Fruit fly (Drosophila melanogaster) whole organism, wandering third instar larva: ENCODE measurements around the gene CG11583.

Experiments used
- Abd-B ChIP-seq: fragments of >200 bp; optimal IDR thresholded peaks from 2 replicates; lab custom pipeline; 2017; ENCODE audit warnings: missing biosample characterization, missing genetic modification characterization
- CG32264 ChIP-seq: fragments of 200-800 bp; sonication (Bioruptor generic); optimal IDR thresholded peaks from 2 replicates; lab custom pipeline; 2016; ENCODE audit warnings: missing biosample characterization, missing genetic modification characterization
- CG9705 ChIP-seq: fragments of 200-800 bp; sonication (Bioruptor generic); optimal IDR thresholded peaks from 2 replicates; lab custom pipeline; 2018; ENCODE audit warnings: missing biosample characterization, mild to moderate bottlenecking, missing genetic modification characterization
- CrebA ChIP-seq: fragments of 200-800 bp; sonication (Bioruptor generic); optimal IDR thresholded peaks from 2 replicates; lab custom pipeline; 2016; ENCODE audit warnings: missing biosample characterization, mild to moderate bottlenecking, missing genetic modification characterization, borderline replicate concordance
- Dfd ChIP-seq: fragments of >200 bp; optimal IDR thresholded peaks from 2 replicates; lab custom pipeline; 2017; ENCODE audit warnings: missing biosample characterization, missing genetic modification characterization
- Dif ChIP-seq: fragments of 200-275, 200-300 bp; sonication (Bioruptor generic); optimal IDR thresholded peaks from 2 replicates; lab custom pipeline; 2018; ENCODE audit warnings: missing biosample characterization, missing genetic modification characterization; ENCODE audit not compliant: partially characterized antibody
- GATAd ChIP-seq: sonication (Bioruptor generic); optimal IDR thresholded peaks from 2 replicates; lab custom pipeline; 2016; ENCODE audit warnings: missing biosample characterization, missing genetic modification characterization
- HLH106 ChIP-seq: fragments of 200-800 bp; optimal IDR thresholded peaks from 3 replicates; lab custom pipeline; 2019; ENCODE audit warnings: missing biosample characterization, mild to moderate bottlenecking, missing genetic modification characterization, moderate library complexity
- Hnf4 ChIP-seq: fragments of 200-800 bp; sonication (Bioruptor generic); optimal IDR thresholded peaks from 2 replicates; lab custom pipeline; 2016; ENCODE audit warnings: missing biosample characterization, mild to moderate bottlenecking, missing genetic modification characterization
- Hr78 ChIP-seq: fragments of >200 bp; optimal IDR thresholded peaks from 2 replicates; lab custom pipeline; 2017; ENCODE audit warnings: missing biosample characterization, missing genetic modification characterization
- Hr83 ChIP-seq: fragments of 200-300 bp; sonication (Bioruptor generic); optimal IDR thresholded peaks from 2 replicates; lab custom pipeline; 2016; ENCODE audit warnings: missing biosample characterization, mild to moderate bottlenecking, missing genetic modification characterization, moderate library complexity; ENCODE audit not compliant: poor library complexity, severe bottlenecking
- Jra ChIP-seq: sonication (Bioruptor generic); optimal IDR thresholded peaks from 2 replicates; lab custom pipeline; 2016; ENCODE audit warnings: missing biosample characterization, missing genetic modification characterization
- Mio ChIP-seq: sonication (Bioruptor generic); optimal IDR thresholded peaks from 2 replicates; lab custom pipeline; 2016; ENCODE audit warnings: missing biosample characterization, missing genetic modification characterization
- Myc ChIP-seq: fragments of >200 bp; optimal IDR thresholded peaks from 2 replicates; lab custom pipeline; 2017
- N ChIP-seq: fragments of >200 bp; optimal IDR thresholded peaks from 2 replicates; lab custom pipeline; 2018; ENCODE audit warnings: missing biosample characterization, missing external identifiers, missing genetic modification characterization
- OdsH ChIP-seq: fragments of 200-800 bp; sonication (Bioruptor generic); optimal IDR thresholded peaks from 2 replicates; lab custom pipeline; 2016; ENCODE audit warnings: missing biosample characterization, mild to moderate bottlenecking, missing genetic modification characterization
- Rel ChIP-seq, 2 experiments: fragments of 200-800 bp; sonication (Bioruptor generic) in 1 of 2; optimal IDR thresholded peaks; 2 replicates in 1 of 2; 3 replicates in 1 of 2; lab custom pipeline; 2016 to 2019; ENCODE audit warnings: mild to moderate bottlenecking in 2 of 2, missing biosample characterization in 2 of 2, missing genetic modification characterization in 2 of 2, moderate library complexity in 1 of 2
- Sp1 ChIP-seq: fragments of 200-800 bp; sonication (Bioruptor generic); optimal IDR thresholded peaks from 3 replicates; lab custom pipeline; 2019; ENCODE audit warnings: missing biosample characterization, mild to moderate bottlenecking, missing genetic modification characterization, moderate library complexity
- Vsx2 ChIP-seq: fragments of 200-300, 225-300 bp; sonication (Bioruptor generic); optimal IDR thresholded peaks from 2 replicates; lab custom pipeline; 2018; ENCODE audit warnings: missing biosample characterization, missing genetic modification characterization; ENCODE audit not compliant: partially characterized antibody
- br ChIP-seq: fragments of 200-800 bp; sonication (Bioruptor generic); optimal IDR thresholded peaks from 2 replicates; lab custom pipeline; 2016; ENCODE audit warnings: missing biosample characterization, missing genetic modification characterization
- brk ChIP-seq: fragments of 200-800 bp; sonication (Bioruptor generic); optimal IDR thresholded peaks from 2 replicates; lab custom pipeline; 2016; ENCODE audit warnings: missing biosample characterization, mild to moderate bottlenecking, missing genetic modification characterization
- dl ChIP-seq, 2 experiments: fragments of 175-275, 200-275 bp in 1 of 2; fragments of 200-275 bp in 1 of 2; sonication (Bioruptor generic); optimal IDR thresholded peaks; lab custom pipeline; 2018; ENCODE audit warnings: mild to moderate bottlenecking in 2 of 2, missing biosample characterization in 2 of 2, missing genetic modification characterization in 2 of 2, moderate library complexity in 2 of 2; ENCODE audit not compliant: partially characterized antibody in 2 of 2, insufficient read depth in 1 of 2
- dmrt93B ChIP-seq: fragments of 200-800 bp; sonication (Bioruptor generic); optimal IDR thresholded peaks from 2 replicates; lab custom pipeline; 2018; ENCODE audit warnings: missing biosample characterization, mild to moderate bottlenecking, missing genetic modification characterization
- dsf ChIP-seq: sonication (Bioruptor generic); optimal IDR thresholded peaks from 2 replicates; lab custom pipeline; 2016; ENCODE audit warnings: missing biosample characterization, missing genetic modification characterization, borderline replicate concordance
- ey ChIP-seq: fragments of 200-800 bp; sonication (Bioruptor generic); optimal IDR thresholded peaks from 2 replicates; lab custom pipeline; 2016; ENCODE audit warnings: missing biosample characterization, missing genetic modification characterization
- foxo ChIP-seq, 2 experiments: fragments of 200-800 bp; sonication (Bioruptor generic); optimal IDR thresholded peaks; 2 replicates in 1 of 2; 3 replicates in 1 of 2; lab custom pipeline; 2016 to 2017; ENCODE audit warnings: missing biosample characterization in 2 of 2, missing genetic modification characterization in 2 of 2
- fru ChIP-seq: fragments of 200-800 bp; sonication (Bioruptor generic); optimal IDR thresholded peaks from 3 replicates; lab custom pipeline; 2016; ENCODE audit warnings: missing biosample characterization, mild to moderate bottlenecking, missing genetic modification characterization
- h ChIP-seq: fragments of 200-800 bp; sonication (Bioruptor generic); optimal IDR thresholded peaks from 3 replicates; lab custom pipeline; 2016; ENCODE audit warnings: missing biosample characterization, mild to moderate bottlenecking, missing genetic modification characterization
- jim ChIP-seq: fragments of 175-275, 200-325 bp; sonication (Bioruptor generic); optimal IDR thresholded peaks from 2 replicates; lab custom pipeline; 2016; ENCODE audit warnings: missing biosample characterization, mild to moderate bottlenecking, missing genetic modification characterization
- lola ChIP-seq: fragments of >200 bp; optimal IDR thresholded peaks from 2 replicates; lab custom pipeline; 2017; ENCODE audit warnings: missing biosample characterization, missing genetic modification characterization
- pan ChIP-seq: fragments of >200 bp; optimal IDR thresholded peaks from 2 replicates; lab custom pipeline; 2017
- psq ChIP-seq: fragments of 200-800 bp; sonication (Bioruptor generic); optimal IDR thresholded peaks from 3 replicates; lab custom pipeline; 2017; ENCODE audit warnings: missing biosample characterization, mild to moderate bottlenecking, missing genetic modification characterization, moderate library complexity
- rgr ChIP-seq: fragments of 200-800 bp; sonication (Bioruptor generic); optimal IDR thresholded peaks from 3 replicates; lab custom pipeline; 2016; ENCODE audit warnings: missing biosample characterization, mild to moderate bottlenecking, missing genetic modification characterization
- sage ChIP-seq: fragments of 200-800 bp; sonication (Bioruptor generic); optimal IDR thresholded peaks from 2 replicates; lab custom pipeline; 2016; ENCODE audit warnings: missing biosample characterization, mild to moderate bottlenecking, missing genetic modification characterization
- sv ChIP-seq: fragments of 200-800 bp; sonication (Bioruptor generic); optimal IDR thresholded peaks from 3 replicates; lab custom pipeline; 2016; ENCODE audit warnings: missing biosample characterization, missing genetic modification characterization
- tai ChIP-seq: sonication (Bioruptor generic); optimal IDR thresholded peaks from 2 replicates; lab custom pipeline; 2016; ENCODE audit warnings: missing biosample characterization, missing genetic modification characterization
- usp ChIP-seq: fragments of >200 bp; optimal IDR thresholded peaks from 2 replicates; lab custom pipeline; 2017; ENCODE audit warnings: missing biosample characterization, missing genetic modification characterization
- woc ChIP-seq: sonication (Bioruptor generic); optimal IDR thresholded peaks from 2 replicates; lab custom pipeline; 2016; ENCODE audit warnings: missing biosample characterization, mild to moderate bottlenecking, missing genetic modification characterization

CG11583 gene

DNA sequence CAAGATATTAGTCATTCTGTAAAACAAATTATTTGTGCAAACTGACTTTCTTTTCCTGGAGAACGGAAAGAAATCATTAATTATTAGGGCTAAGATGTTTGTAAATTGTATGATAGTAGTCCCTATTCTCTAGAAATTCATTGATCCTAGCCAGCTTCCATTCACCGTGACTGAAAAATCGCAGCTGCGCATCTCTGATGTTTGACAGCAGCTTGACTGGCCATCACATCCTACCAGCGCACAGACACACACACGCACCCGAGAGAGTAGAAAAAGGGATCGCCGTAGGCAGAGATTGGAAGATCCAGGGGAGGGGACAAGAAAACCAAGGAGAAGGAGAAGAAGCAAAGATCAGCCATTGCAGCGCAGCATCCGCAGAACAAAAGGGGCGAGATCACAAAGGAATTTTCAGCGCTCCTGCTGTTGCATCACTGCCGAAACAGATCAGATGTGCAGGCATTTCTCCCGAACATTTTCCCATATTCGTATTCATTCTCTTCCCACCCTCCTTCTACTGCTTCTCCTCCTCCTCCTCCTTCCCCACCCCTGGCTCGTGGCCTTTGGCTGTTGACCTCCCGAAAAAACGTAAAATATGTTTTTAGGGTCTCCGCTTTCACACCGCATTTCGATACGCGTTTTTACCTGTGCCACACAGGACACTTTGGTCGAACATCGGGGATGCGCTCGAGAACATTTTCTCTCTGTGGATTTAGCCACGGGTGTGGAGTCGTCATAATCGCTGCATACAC, 29.6 kb downstream of the CG11583 start:
- TF ChIP-seq Sp1 (GFP tag; lab: Kevin White, UChicago) (peak; percentile 18), CG32264 (GFP tag; lab: Kevin White, UChicago) (no peak), sv (no peak), sage (GFP tag; lab: Kevin White, UChicago) (no peak), GATAd (no peak), jim (GFP tag; lab: Kevin White, UChicago) (no peak), N (GFP tag; lab: Kevin White, UChicago) (no peak), ey (GFP tag; lab: Kevin White, UChicago) (peak; percentile 30), Mio (no peak), Hr78 (GFP tag; lab: Kevin White, UChicago) (no peak), CG9705 (no peak), Dfd (GFP tag; lab: Kevin White, UChicago) (no peak), HLH106 (tag; lab: Kevin White, UChicago) (no peak), lola (no peak), usp (GFP tag; lab: Kevin White, UChicago) (no peak), dmrt93B (no peak), foxo (GFP tag; optimal IDR thresholded peaks at IDR 0.05; lab: Kevin White, UChicago) (peak in 1 of 2 experiments; percentile 28), Hr83 (GFP tag; lab: Kevin White, UChicago) (no peak), dl (GFP tag; optimal IDR thresholded peaks at IDR 0.05; lab: Kevin White, UChicago; ENCODE audit: insufficient read depth in 1 of 2, partially characterized antibody in 2 of 2) (no peak), h (peak; percentile 23), Vsx2 (GFP tag; lab: Kevin White, UChicago) (no peak), brk (GFP tag; lab: Kevin White, UChicago) (no peak), Jra (GFP tag; lab: Kevin White, UChicago) (no peak), OdsH (no peak), Myc (peak; percentile 28), rgr (GFP tag; lab: Kevin White, UChicago) (peak; percentile 32), woc (GFP tag; lab: Kevin White, UChicago) (peak; percentile 45), Rel (GFP tag; optimal IDR thresholded peaks at IDR 0.05; lab: Kevin White, UChicago) (no peak), Rel (tag; optimal IDR thresholded peaks at IDR 0.05; lab: Kevin White, UChicago) (no peak), Hnf4 (no peak), CrebA (GFP tag; lab: Kevin White, UChicago) (no peak), psq (GFP tag; lab: Kevin White, UChicago) (peak; percentile 84), pan (lab: Kevin White, UChicago) (no peak), Abd-B (no peak), tai (GFP tag; lab: Kevin White, UChicago) (no peak), dsf (GFP tag; lab: Kevin White, UChicago) (no peak), br (GFP tag; lab: Kevin White, UChicago) (no peak), Dif (GFP tag; lab: Kevin White, UChicago) (no peak), fru (GFP tag; lab: Kevin White, UChicago) (peak; percentile 46)
- TF ChIP-seq, all 38 proteins: peak for 9

dm6 chr3L:4252121-4252861, 30.3 kb downstream of the CG11583 start:
- TF ChIP-seq foxo (GFP tag; optimal IDR thresholded peaks at IDR 0.05; lab: Kevin White, UChicago) (no peak), CG32264 (GFP tag; lab: Kevin White, UChicago) (no peak), tai (GFP tag; lab: Kevin White, UChicago) (no peak), Dif (GFP tag; lab: Kevin White, UChicago) (peak; percentile 32), HLH106 (tag; lab: Kevin White, UChicago) (no peak), br (GFP tag; lab: Kevin White, UChicago) (no peak), dsf (GFP tag; lab: Kevin White, UChicago) (no peak), Sp1 (GFP tag; lab: Kevin White, UChicago) (no peak), OdsH (no peak), Mio (no peak), Myc (peak; percentile 50), Hr83 (GFP tag; lab: Kevin White, UChicago) (no peak), psq (GFP tag; lab: Kevin White, UChicago) (peak; percentile 89), pan (lab: Kevin White, UChicago) (no peak), rgr (GFP tag; lab: Kevin White, UChicago) (no peak), Hnf4 (no peak), sv (no peak), Dfd (GFP tag; lab: Kevin White, UChicago) (no peak), jim (GFP tag; lab: Kevin White, UChicago) (no peak), usp (GFP tag; lab: Kevin White, UChicago) (no peak), ey (GFP tag; lab: Kevin White, UChicago) (no peak), lola (no peak), dl (GFP tag; optimal IDR thresholded peaks at IDR 0.05; lab: Kevin White, UChicago; ENCODE audit: insufficient read depth in 1 of 2, partially characterized antibody in 2 of 2) (no peak), CrebA (GFP tag; lab: Kevin White, UChicago) (no peak), GATAd (no peak), Abd-B (no peak), sage (GFP tag; lab: Kevin White, UChicago) (no peak), fru (GFP tag; lab: Kevin White, UChicago) (peak; percentile 79), h (no peak), Hr78 (GFP tag; lab: Kevin White, UChicago) (no peak), N (GFP tag; lab: Kevin White, UChicago) (no peak), Jra (GFP tag; lab: Kevin White, UChicago) (no peak), brk (GFP tag; lab: Kevin White, UChicago) (no peak), CG9705 (peak; percentile 3), Rel (GFP tag; optimal IDR thresholded peaks at IDR 0.05; lab: Kevin White, UChicago) (no peak), Rel (tag; optimal IDR thresholded peaks at IDR 0.05; lab: Kevin White, UChicago) (peak; percentile 15), dmrt93B (no peak), Vsx2 (GFP tag; lab: Kevin White, UChicago) (no peak), woc (GFP tag; lab: Kevin White, UChicago) (peak; percentile 52)
